Fruit fly (Drosophila melanogaster) whole organism, embryonic: ENCODE measurements around the gene CG5446.

ENCODE experiments used
- Abd-B ChIP-seq: fragments of 200-800 bp; sonication (Bioruptor generic); optimal IDR thresholded peaks from 2 replicates; lab custom pipeline; 2018; ENCODE audit warnings: missing biosample characterization, mild to moderate bottlenecking, missing genetic modification characterization, moderate library complexity
- Atf3 ChIP-seq: fragments of 200-800 bp; sonication (Bioruptor generic); optimal IDR thresholded peaks from 3 replicates; lab custom pipeline; 2016; ENCODE audit warnings: missing biosample characterization, missing genetic modification characterization
- CG1024 ChIP-seq: fragments of 200-800 bp; sonication (Bioruptor generic); IDR thresholded peaks from 2 replicates; pipeline ENCODE4 v1.3.6; 2022; ENCODE audit warnings: missing biosample characterization, missing genetic modification characterization
- CG11504 ChIP-seq: fragments of 200-800 bp; sonication (Bioruptor generic); optimal IDR thresholded peaks from 3 replicates; lab custom pipeline; 2019; ENCODE audit warnings: missing biosample characterization, mild to moderate bottlenecking, missing genetic modification characterization, moderate library complexity
- CG12659 ChIP-seq: fragments of 200-800 bp; sonication (Bioruptor generic); optimal IDR thresholded peaks from 3 replicates; lab custom pipeline; 2017; ENCODE audit warnings: mild to moderate bottlenecking, missing biosample characterization, missing genetic modification reagents, missing genetic modification characterization
- CG13296 ChIP-seq: fragments of 200-800 bp; sonication (Bioruptor generic); optimal IDR thresholded peaks from 3 replicates; lab custom pipeline; 2018; ENCODE audit warnings: missing biosample characterization, mild to moderate bottlenecking, missing genetic modification characterization
- CG14014 ChIP-seq: fragments of 200-800 bp; sonication (Bioruptor generic); IDR thresholded peaks from 2 replicates; pipeline ENCODE4 v1.3.6; 2022; ENCODE audit warnings: missing biosample characterization, missing genetic modification characterization
- CG16863 ChIP-seq: fragments of 200-800 bp; sonication (Bioruptor generic); optimal IDR thresholded peaks from 3 replicates; lab custom pipeline; 2016; ENCODE audit warnings: missing biosample characterization, missing genetic modification characterization
- CG17359 ChIP-seq: fragments of 200-800 bp; sonication (Bioruptor generic); optimal IDR thresholded peaks from 3 replicates; lab custom pipeline; 2018; ENCODE audit warnings: missing biosample characterization, mild to moderate bottlenecking, missing genetic modification characterization, moderate library complexity
- CG17361 ChIP-seq: fragments of 200-800 bp; sonication (Bioruptor generic); IDR thresholded peaks from 3 replicates; pipeline ENCODE4 v1.3.6; 2022; ENCODE audit warnings: missing biosample characterization, missing genetic modification characterization
- CG17385 ChIP-seq: fragments of 200-800 bp; sonication (Bioruptor generic); optimal IDR thresholded peaks from 3 replicates; lab custom pipeline; 2018; ENCODE audit warnings: missing biosample characterization, mild to moderate bottlenecking, missing genetic modification characterization
- CG17568 ChIP-seq: fragments of 200-800 bp; sonication (Bioruptor generic); optimal IDR thresholded peaks from 2 replicates; lab custom pipeline; 2018; ENCODE audit warnings: missing biosample characterization, mild to moderate bottlenecking, missing genetic modification characterization, moderate library complexity
- CG2116 ChIP-seq: fragments of 200-800 bp; sonication (Bioruptor generic); optimal IDR thresholded peaks from 3 replicates; lab custom pipeline; 2018; ENCODE audit warnings: missing biosample characterization, mild to moderate bottlenecking, missing genetic modification characterization
- CG2202 ChIP-seq: fragments of 200-800 bp; sonication (Bioruptor generic); optimal IDR thresholded peaks from 2 replicates; lab custom pipeline; 2018; ENCODE audit warnings: missing biosample characterization, mild to moderate bottlenecking, missing genetic modification characterization
- CG31441 ChIP-seq: fragments of 200-800 bp; sonication (Bioruptor generic); IDR thresholded peaks from 2 replicates; pipeline ENCODE4 v1.3.6; 2022; ENCODE audit warnings: missing biosample characterization, missing genetic modification characterization
- CG8281 ChIP-seq: fragments of 200-800 bp; sonication (Bioruptor generic); optimal IDR thresholded peaks from 2 replicates; lab custom pipeline; 2018; ENCODE audit warnings: missing biosample characterization, mild to moderate bottlenecking, missing genetic modification characterization, moderate library complexity
- CG8290 ChIP-seq, 3 experiments: fragments of 200-800 bp; sonication (Bioruptor generic); optimal IDR thresholded peaks; 2 replicates each; lab custom pipeline; 2016 to 2019; ENCODE audit warnings: missing biosample characterization in 3 of 3, missing genetic modification characterization in 3 of 3, mild to moderate bottlenecking in 2 of 3, moderate library complexity in 1 of 3
- CoRest ChIP-seq: fragments of 200-800 bp; sonication (Bioruptor generic); optimal IDR thresholded peaks from 3 replicates; lab custom pipeline; 2018; ENCODE audit warnings: missing biosample characterization, mild to moderate bottlenecking, missing genetic modification characterization, moderate library complexity
- CrebB ChIP-seq: fragments of 200-800 bp; sonication (Bioruptor generic); optimal IDR thresholded peaks from 3 replicates; lab custom pipeline; 2018; ENCODE audit warnings: missing biosample characterization, mild to moderate bottlenecking, missing genetic modification characterization
- D19A ChIP-seq: fragments of 200-800 bp; optimal IDR thresholded peaks from 3 replicates; lab custom pipeline; 2019; ENCODE audit warnings: missing biosample characterization, mild to moderate bottlenecking, missing genetic modification characterization, moderate library complexity
- Dp ChIP-seq: fragments of 200-800 bp; sonication (Bioruptor generic); optimal IDR thresholded peaks from 2 replicates; lab custom pipeline; 2018; ENCODE audit warnings: missing biosample characterization, mild to moderate bottlenecking, missing genetic modification characterization, moderate library complexity
- Med ChIP-seq: fragments of 200-800 bp; sonication (Bioruptor generic); peaks from one replicate; lab custom pipeline; 2016; ENCODE audit warnings: missing biosample characterization, missing genetic modification characterization, mild to moderate bottlenecking, inconsistent platforms, moderate library complexity
- Meics ChIP-seq: fragments of 200-800 bp; sonication (Bioruptor generic); optimal IDR thresholded peaks from 2 replicates; lab custom pipeline; 2017; ENCODE audit warnings: missing biosample characterization, mild to moderate bottlenecking, missing genetic modification characterization
- Nf-YC ChIP-seq: fragments of 200-800 bp; optimal IDR thresholded peaks from 3 replicates; lab custom pipeline; 2019; ENCODE audit warnings: missing biosample characterization, mild to moderate bottlenecking, missing genetic modification characterization, moderate library complexity
- Ptx1 ChIP-seq: fragments of 200-800 bp; sonication (Bioruptor generic); IDR thresholded peaks from 2 replicates; pipeline ENCODE4 v1.3.6; 2022; ENCODE audit warnings: missing biosample characterization, missing genetic modification characterization
- Six4 ChIP-seq: fragments of 200-800 bp; sonication (Bioruptor generic); optimal IDR thresholded peaks from 2 replicates; lab custom pipeline; 2016; ENCODE audit warnings: missing biosample characterization, missing genetic modification characterization
- Sox100B ChIP-seq: fragments of 200-800 bp; sonication (Bioruptor generic); optimal IDR thresholded peaks from 3 replicates; lab custom pipeline; 2018; ENCODE audit warnings: missing biosample characterization, mild to moderate bottlenecking, missing genetic modification characterization
- Sry-β ChIP-seq: fragments of 200-800 bp; sonication (Bioruptor generic); optimal IDR thresholded peaks from 2 replicates; lab custom pipeline; 2018; ENCODE audit warnings: missing biosample characterization, mild to moderate bottlenecking, missing genetic modification characterization, moderate library complexity
- ato ChIP-seq: fragments of 200-800 bp; sonication (Bioruptor generic); IDR thresholded peaks from 2 replicates; pipeline ENCODE4 v1.3.6; 2022; ENCODE audit warnings: missing biosample characterization, missing genetic modification characterization; ENCODE audit not compliant: partially characterized antibody
- bowl ChIP-seq: fragments of 200-800 bp; sonication (Bioruptor generic); IDR thresholded peaks from 2 replicates; pipeline ENCODE4 v1.3.6; 2022; ENCODE audit warnings: missing biosample characterization, missing genetic modification characterization
- dm ChIP-seq: fragments of 200-800 bp; sonication (Bioruptor generic); optimal IDR thresholded peaks from 3 replicates; lab custom pipeline; 2016; ENCODE audit warnings: missing biosample characterization, missing genetic modification characterization
- dmrt99B ChIP-seq: fragments of 200-800 bp; sonication (Bioruptor generic); optimal IDR thresholded peaks from 2 replicates; lab custom pipeline; 2018; ENCODE audit warnings: missing biosample characterization, mild to moderate bottlenecking, missing genetic modification characterization, moderate library complexity
- ftz-f1 ChIP-seq: fragments of 200-800 bp; sonication (Bioruptor generic); optimal IDR thresholded peaks from 2 replicates; lab custom pipeline; 2016; ENCODE audit warnings: missing biosample characterization, missing genetic modification characterization
- gro ChIP-seq: fragments of 200-800 bp; sonication (Bioruptor generic); optimal IDR thresholded peaks from 2 replicates; lab custom pipeline; 2016; ENCODE audit warnings: missing biosample characterization, missing genetic modification characterization
- hkb ChIP-seq, 2 experiments: fragments of 200-800 bp in 1 of 2; fragments of >200 bp in 1 of 2; sonication (Bioruptor generic) in 1 of 2; IDR thresholded peaks in 1 of 2; optimal IDR thresholded peaks in 1 of 2; 2 replicates each; pipeline versions ENCODE4 v1.3.6 to Lab custom; 2017 to 2022; ENCODE audit warnings: missing biosample characterization in 1 of 2, missing genetic modification characterization in 1 of 2
- lilli ChIP-seq: fragments of 200-800 bp; sonication (Bioruptor generic); optimal IDR thresholded peaks from 3 replicates; lab custom pipeline; 2016; ENCODE audit warnings: missing biosample characterization, missing genetic modification characterization
- lmd ChIP-seq: fragments of 200-800 bp; sonication (Bioruptor generic); IDR thresholded peaks from 2 replicates; pipeline ENCODE4 v1.3.6; 2022; ENCODE audit warnings: missing biosample characterization, missing genetic modification characterization
- nau ChIP-seq: fragments of 200-800 bp; sonication (Bioruptor generic); optimal IDR thresholded peaks from 3 replicates; lab custom pipeline; 2017; ENCODE audit warnings: missing biosample characterization, mild to moderate bottlenecking, missing genetic modification characterization, missing genetic modification reagents
- nerfin-2 ChIP-seq: fragments of 200-800 bp; sonication (Bioruptor generic); IDR thresholded peaks from 2 replicates; pipeline ENCODE4 v1.3.6; 2022; ENCODE audit warnings: missing biosample characterization, missing genetic modification characterization; ENCODE audit not compliant: partially characterized antibody
- sd ChIP-seq: fragments of 200-800 bp; sonication (Bioruptor generic); optimal IDR thresholded peaks from 3 replicates; lab custom pipeline; 2018; ENCODE audit warnings: missing biosample characterization, mild to moderate bottlenecking, missing genetic modification characterization, moderate library complexity
- slbo ChIP-seq: fragments of 200-800 bp; sonication (Bioruptor generic); IDR thresholded peaks from 2 replicates; pipeline ENCODE4 v1.3.6; 2022; ENCODE audit warnings: missing biosample characterization, missing genetic modification characterization
- so ChIP-seq: fragments of 200-800 bp; sonication (Bioruptor generic); IDR thresholded peaks from 3 replicates; pipeline ENCODE4 v1.3.6; 2022; ENCODE audit warnings: missing biosample characterization, missing genetic modification characterization
- sob ChIP-seq: fragments of 200-800 bp; sonication (Bioruptor generic); IDR thresholded peaks from 2 replicates; pipeline ENCODE4 v1.3.6; 2022; ENCODE audit warnings: missing biosample characterization, missing genetic modification characterization
- sug ChIP-seq: fragments of 200-800 bp; optimal IDR thresholded peaks from 2 replicates; lab custom pipeline; 2019; ENCODE audit warnings: missing biosample characterization, mild to moderate bottlenecking, missing genetic modification characterization, moderate library complexity
- tgo ChIP-seq: fragments of 200-800 bp; sonication (Bioruptor generic); IDR thresholded peaks from 3 replicates; pipeline ENCODE4 v1.3.6; 2022; ENCODE audit warnings: missing biosample characterization, missing genetic modification characterization
- unpg ChIP-seq: fragments of 200-800 bp; sonication (Bioruptor generic); optimal IDR thresholded peaks from 3 replicates; lab custom pipeline; 2018; ENCODE audit warnings: missing biosample characterization, mild to moderate bottlenecking, missing genetic modification characterization, moderate library complexity

The CG5446 gene

DNA sequence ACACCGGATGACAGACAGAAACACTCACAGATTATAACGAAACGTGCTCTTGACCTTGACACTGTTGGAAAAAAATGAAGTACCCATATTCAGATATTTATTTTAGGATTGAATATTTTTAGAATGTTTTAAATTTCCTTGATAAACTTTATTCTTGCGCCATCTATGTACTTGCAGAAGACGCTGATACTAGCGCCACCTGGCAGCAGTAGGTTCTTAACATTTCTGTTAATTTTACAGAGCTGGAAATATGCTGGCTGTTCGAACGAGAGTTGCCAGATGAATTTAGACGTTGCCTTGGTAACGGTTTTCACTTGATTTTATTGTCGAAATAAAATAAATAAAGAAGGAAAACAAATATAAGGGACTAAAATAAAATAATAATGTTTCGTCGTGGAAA is 3.0 kb downstream of the CG5446 start, which contains the start of gene Fam92 (continued):
- TF ChIP-seq CG11504 (peak; percentile 68), CrebB (tag; lab: Kevin White, UChicago) (no peak), Abd-B (GFP tag; lab: Kevin White, UChicago) (peak; percentile 5), Atf3 (no peak), CG1024 (GFP tag; lab: Robert Waterston, UW) (peak; percentile 24; the same call in 1 of the 2 replicates), ato (no peak), slbo (GFP tag; lab: Robert Waterston, UW) (peak; percentile 60; the same call in 1 of the 2 replicates), bowl (GFP tag; lab: Robert Waterston, UW) (no peak), CG8290 (GFP tag; optimal IDR thresholded peaks at IDR 0.05; lab: Kevin White, UChicago) (peak; percentile 52), CG8290 (tag; optimal IDR thresholded peaks at IDR 0.05; lab: Kevin White, UChicago) (peak in 1 of 2 experiments; percentile 68), CG12659 (peak; percentile 62), Med (GFP tag; lab: Kevin White, UChicago) (peak; percentile 92), Sry-β (GFP tag; lab: Kevin White, UChicago) (no peak), dm (peak; percentile 6), Nf-YC (tag; lab: Kevin White, UChicago) (peak; percentile 40), Sox100B (GFP tag; lab: Kevin White, UChicago) (peak; percentile 10), unpg (GFP tag; lab: Kevin White, UChicago) (peak; percentile 41), hkb (optimal IDR thresholded peaks at IDR 0.05; lab: Kevin White, UChicago) (no peak), hkb (GFP tag; IDR thresholded peaks at IDR 0.05; lab: Robert Waterston, UW) (peak; percentile 58), CG2202 (tag; lab: Kevin White, UChicago) (no peak), Ptx1 (peak; percentile 18; the same call in 1 of the 2 replicates), lilli (GFP tag; lab: Kevin White, UChicago) (peak; percentile 69), CG17359 (tag; lab: Kevin White, UChicago) (peak; percentile 67), CG8281 (tag; lab: Kevin White, UChicago) (no peak), CG13296 (peak; percentile 21), sd (tag; lab: Kevin White, UChicago) (peak; percentile 27), Six4 (GFP tag; lab: Kevin White, UChicago) (peak; percentile 39), gro (peak; percentile 49), CG2116 (GFP tag; lab: Kevin White, UChicago) (peak; percentile 30), nau (GFP tag; lab: Kevin White, UChicago) (peak; percentile 54), CG16863 (GFP tag; lab: Kevin White, UChicago) (peak; percentile 16), ftz-f1 (GFP tag; lab: Kevin White, UChicago) (peak; percentile 69), dmrt99B (tag; lab: Kevin White, UChicago) (peak; percentile 11), sug (peak; percentile 62), sob (GFP tag; lab: Robert Waterston, UW) (peak; percentile 38; the same call in 1 of the 2 replicates), so (GFP tag; lab: Robert Waterston, UW) (peak; percentile 51; the same call in 2 of the 3 replicates), CG17361 (GFP tag; lab: Robert Waterston, UW) (peak; percentile 49; the same call in 1 of the 3 replicates), CG14014 (peak; percentile 50; the same call in 1 of the 2 replicates), tgo (GFP tag; lab: Robert Waterston, UW) (peak; percentile 39; the same call in 2 of the 3 replicates), CoRest (tag; lab: Kevin White, UChicago) (peak; percentile 70), lmd (GFP tag; lab: Robert Waterston, UW) (peak; percentile 43; the same call in 1 of the 2 replicates), nerfin-2 (GFP tag; lab: Robert Waterston, UW) (no peak), CG17385 (GFP tag; lab: Kevin White, UChicago) (peak; percentile 34), CG31441 (GFP tag; lab: Robert Waterston, UW) (peak; percentile 30; the same call in 1 of the 2 replicates), CG17568 (GFP tag; lab: Kevin White, UChicago) (peak; percentile 55), Meics (GFP tag; lab: Kevin White, UChicago) (peak; percentile 56), D19A (tag; lab: Kevin White, UChicago) (peak; percentile 49), Dp (GFP tag; lab: Kevin White, UChicago) (peak; percentile 37)
- TF ChIP-seq, all 482 proteins: peak for 208
